Worm (Caenorhabditis elegans): ENCODE results near the gene ztf-20.

- TF ChIP-seq ceh-13 (GFP tag; optimal IDR thresholded peaks at IDR 0.05) (no peak), ama-1 (optimal IDR thresholded peaks at IDR 0.05) (no peak), ets-7 (tag; optimal IDR thresholded peaks at IDR 0.05) (no peak), sea-1 (GFP tag; conservative IDR thresholded peaks at IDR 0.05) (no peak), hmg-4 (GFP tag; optimal IDR thresholded peaks at IDR 0.05) (no peak), hmbx-1 (tag; optimal IDR thresholded peaks at IDR 0.05) (no peak), flt-1 (GFP tag; IDR thresholded peaks at IDR 0.05) (no peak), aly-1 (tag; optimal IDR thresholded peaks at IDR 0.05) (no peak), B0310.2 (tag; optimal IDR thresholded peaks at IDR 0.05) (no peak), tra-4 (tag; optimal IDR thresholded peaks at IDR 0.05) (no peak), scrt-1 (GFP tag; IDR thresholded peaks at IDR 0.05) (no peak)
These were observed 48.2 kb downstream of the ztf-20 start, which contains the start of gene cyp-42A1 for ce11 chrV:18911736-18912135.

All from whole organism, early embryonic.